Fruit fly (Drosophila melanogaster) whole organism, prepupa: ENCODE measurements around the gene CG7182.

ENCODE experiments used
- CG3032 ChIP-seq: fragments of 200-800 bp; optimal IDR thresholded peaks from 2 replicates; lab custom pipeline; 2019; ENCODE audit warnings: missing biosample characterization, mild to moderate bottlenecking, missing genetic modification characterization, moderate library complexity
- CG6163 ChIP-seq: fragments of 200-800 bp; sonication (Bioruptor generic); IDR thresholded peaks from 3 replicates; pipeline ENCODE4 v1.3.6; 2022; ENCODE audit warnings: missing biosample characterization, missing genetic modification characterization
- Eip75B ChIP-seq: fragments of 200-800 bp; sonication (Bioruptor generic); optimal IDR thresholded peaks from 3 replicates; lab custom pipeline; 2016; ENCODE audit warnings: missing biosample characterization, missing genetic modification characterization
- Lpt ChIP-seq: fragments of 200-800 bp; sonication (Bioruptor generic); optimal IDR thresholded peaks from 3 replicates; lab custom pipeline; 2016; ENCODE audit warnings: missing biosample characterization, missing genetic modification characterization
- dac ChIP-seq: fragments of 200-800 bp; sonication (Bioruptor generic); optimal IDR thresholded peaks from 2 replicates; lab custom pipeline; 2017; ENCODE audit warnings: missing biosample characterization, mild to moderate bottlenecking, missing genetic modification characterization
- esn ChIP-seq: fragments of 200-800 bp; sonication (Bioruptor generic); optimal IDR thresholded peaks from 2 replicates; lab custom pipeline; 2016; ENCODE audit warnings: missing biosample characterization, mild to moderate bottlenecking, missing genetic modification characterization, moderate library complexity
- fkh ChIP-seq: fragments of 200-800 bp; sonication (Bioruptor generic); optimal IDR thresholded peaks from 3 replicates; lab custom pipeline; 2017; ENCODE audit warnings: missing biosample characterization, mild to moderate bottlenecking, missing genetic modification characterization, moderate library complexity
- net ChIP-seq: fragments of 200-800 bp; sonication (Bioruptor generic); optimal IDR thresholded peaks from 3 replicates; lab custom pipeline; 2016; ENCODE audit warnings: missing biosample characterization, missing genetic modification characterization
- spab ChIP-seq: fragments of 200-800 bp; sonication (Bioruptor generic); optimal IDR thresholded peaks from 2 replicates; lab custom pipeline; 2017; ENCODE audit warnings: missing biosample characterization, mild to moderate bottlenecking, missing genetic modification characterization, missing genetic modification reagents
- topi ChIP-seq: fragments of 200-800 bp; sonication (Bioruptor generic); optimal IDR thresholded peaks from 3 replicates; lab custom pipeline; 2016; ENCODE audit warnings: missing biosample characterization, missing genetic modification characterization
- vri ChIP-seq: fragments of 200-800 bp; sonication (Bioruptor generic); optimal IDR thresholded peaks from 3 replicates; lab custom pipeline; 2016; ENCODE audit warnings: missing biosample characterization, mild to moderate bottlenecking, missing genetic modification characterization

DNA sequence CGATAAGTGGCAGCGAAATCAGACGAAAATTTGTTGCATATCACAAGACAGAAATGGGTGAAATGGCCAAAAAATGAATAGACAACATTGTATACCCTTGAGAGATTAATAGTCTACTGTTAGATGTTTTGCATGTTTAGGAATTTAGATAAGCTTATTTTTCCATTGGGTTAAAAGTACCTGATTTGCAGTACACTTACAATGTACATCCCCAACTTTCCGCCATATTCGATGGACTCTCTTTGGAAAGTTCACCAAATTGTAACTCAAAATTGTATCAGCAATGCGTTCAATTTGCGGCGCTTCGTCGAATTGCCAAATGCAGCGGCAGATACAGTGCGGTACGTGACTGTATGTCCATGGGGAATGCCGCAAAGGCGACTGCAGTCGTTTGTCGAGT lies 11.8 kb downstream of the CG7182 start:
- TF ChIP-seq topi (GFP tag; lab: Kevin White, UChicago), result no peak
- no peak for TF ChIP-seq net
- TF ChIP-seq dac (GFP tag; lab: Kevin White, UChicago), result no peak
- TF ChIP-seq spab (GFP tag; lab: Kevin White, UChicago), result no peak
- TF ChIP-seq vri (GFP tag; lab: Kevin White, UChicago), result no peak
- no peak for TF ChIP-seq Lpt
- TF ChIP-seq CG3032, result no peak
- TF ChIP-seq CG6163 (GFP tag; lab: Robert Waterston, UW), result no peak
- TF ChIP-seq fkh (GFP tag; lab: Kevin White, UChicago), result no peak
- TF ChIP-seq esn (GFP tag; lab: Kevin White, UChicago), result no peak
- TF ChIP-seq Eip75B (GFP tag; lab: Kevin White, UChicago), result no peak
